Worm (Caenorhabditis elegans) whole organism, young adult: Measurements from ENCODE around the gene ppm-1.A.

Experiments
- F57C9.4 ChIP-seq: sonication (generic microtip); optimal IDR thresholded peaks from 2 replicates; lab custom pipeline; 2017; ENCODE audit warnings: mild to moderate bottlenecking, missing genetic modification characterization, missing compliant biosample characterization
- aptf-2 ChIP-seq: fragments of 200-800 bp; sonication (Bioruptor generic); conservative IDR thresholded peaks from 2 replicates; pipeline ENCODE4 v1.3.6; 2022; ENCODE audit warnings: missing genetic modification reagents, missing genetic modification characterization, missing compliant biosample characterization
- attf-5 ChIP-seq: fragments of 200-800 bp; sonication (Bioruptor generic); optimal IDR thresholded peaks from 2 replicates; lab custom pipeline; 2018; ENCODE audit warnings: mild to moderate bottlenecking, missing genetic modification characterization, missing compliant biosample characterization
- nfyb-1 ChIP-seq: fragments of 200-800 bp; sonication (Bioruptor generic); IDR thresholded peaks from 2 replicates; pipeline ENCODE4 v1.3.6; 2022; ENCODE audit warnings: missing genetic modification reagents, missing genetic modification characterization, missing compliant biosample characterization
- tlf-1 ChIP-seq: fragments of 200-800 bp; sonication (Bioruptor generic); optimal IDR thresholded peaks from 2 replicates; lab custom pipeline; 2018; ENCODE audit warnings: mild to moderate bottlenecking, missing genetic modification characterization, missing compliant biosample characterization

ce11 chrV:10516702-10517101, 19.5 kb downstream of the ppm-1.A start:
- no peak for TF ChIP-seq attf-5 (GFP tag; lab: Kevin White, UChicago)
- no peak for TF ChIP-seq tlf-1 (GFP tag; lab: Kevin White, UChicago)
- no peak for TF ChIP-seq aptf-2 (GFP tag; lab: Robert Waterston, UW)
- no peak for TF ChIP-seq nfyb-1 (GFP tag; lab: Robert Waterston, UW)
- TF ChIP-seq F57C9.4 = no peak
